Worm (Caenorhabditis elegans): Measurements from ENCODE around the gene par-3.

DNA sequence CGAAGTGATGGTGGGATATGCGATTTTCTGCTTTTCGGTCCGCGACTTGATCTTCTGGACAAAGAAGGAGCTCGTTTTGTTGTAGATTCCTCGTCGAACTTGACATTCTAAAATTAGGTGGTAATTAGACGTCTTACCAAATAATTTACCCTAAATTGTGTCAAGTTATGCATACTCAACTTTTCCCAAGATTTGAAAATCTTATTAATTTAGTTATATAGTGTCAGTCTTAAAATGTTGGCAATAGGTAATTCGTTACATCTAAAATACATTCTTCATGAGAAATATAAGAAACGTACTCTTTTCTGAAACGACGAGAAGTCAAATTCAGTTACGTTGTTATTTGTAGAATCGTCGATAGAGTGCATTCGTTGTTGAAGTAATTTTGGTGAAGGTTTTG, 43.5 kb downstream of the par-3 start:
- TF ChIP-seq dao-5 (tag; optimal IDR thresholded peaks at IDR 0.05) (no peak), him-1 (tag; optimal IDR thresholded peaks at IDR 0.05) (no peak)
